Fruit fly (Drosophila melanogaster) whole organism, embryonic: Measurements from ENCODE around the gene CG13049.

Experiments
- Ada2b ChIP-seq: fragments of 200-800 bp; sonication (Bioruptor generic); IDR thresholded peaks from 2 replicates; pipeline ENCODE4 v1.3.6; 2022; ENCODE audit warnings: missing biosample characterization, missing genetic modification characterization
- Bgb ChIP-seq: fragments of 200-800 bp; sonication (Bioruptor generic); IDR thresholded peaks from 2 replicates; pipeline ENCODE4 v1.3.6; 2022; ENCODE audit warnings: missing biosample characterization, missing genetic modification characterization; ENCODE audit not compliant: partially characterized antibody
- CG10979 ChIP-seq: fragments of 200-800 bp; sonication (Bioruptor generic); optimal IDR thresholded peaks from 2 replicates; lab custom pipeline; 2018; ENCODE audit warnings: missing biosample characterization, mild to moderate bottlenecking, missing genetic modification characterization, moderate library complexity
- Dip3 ChIP-seq: fragments of 200-800 bp; sonication (Bioruptor generic); optimal IDR thresholded peaks from 3 replicates; lab custom pipeline; 2016; ENCODE audit warnings: missing biosample characterization, missing genetic modification characterization
- E2f1 ChIP-seq: fragments of 200-800 bp; sonication (Bioruptor generic); IDR thresholded peaks from 2 replicates; pipeline ENCODE4 v1.3.6; 2022; ENCODE audit warnings: missing biosample characterization, missing genetic modification characterization
- amos ChIP-seq: fragments of 200-800 bp; sonication (Bioruptor generic); IDR thresholded peaks from 2 replicates; pipeline ENCODE4 v1.3.6; 2022; ENCODE audit warnings: missing biosample characterization, missing genetic modification characterization; ENCODE audit not compliant: partially characterized antibody
- caup ChIP-seq: fragments of 200-800 bp; sonication (Bioruptor generic); optimal IDR thresholded peaks from 3 replicates; lab custom pipeline; 2017; ENCODE audit warnings: missing biosample characterization, mild to moderate bottlenecking, missing genetic modification characterization, moderate library complexity; ENCODE audit not compliant: severe bottlenecking
- slp2 ChIP-seq: fragments of 200-800 bp; sonication (Bioruptor generic); optimal IDR thresholded peaks from 2 replicates; lab custom pipeline; 2016; ENCODE audit warnings: missing biosample characterization, missing genetic modification characterization

DNA sequence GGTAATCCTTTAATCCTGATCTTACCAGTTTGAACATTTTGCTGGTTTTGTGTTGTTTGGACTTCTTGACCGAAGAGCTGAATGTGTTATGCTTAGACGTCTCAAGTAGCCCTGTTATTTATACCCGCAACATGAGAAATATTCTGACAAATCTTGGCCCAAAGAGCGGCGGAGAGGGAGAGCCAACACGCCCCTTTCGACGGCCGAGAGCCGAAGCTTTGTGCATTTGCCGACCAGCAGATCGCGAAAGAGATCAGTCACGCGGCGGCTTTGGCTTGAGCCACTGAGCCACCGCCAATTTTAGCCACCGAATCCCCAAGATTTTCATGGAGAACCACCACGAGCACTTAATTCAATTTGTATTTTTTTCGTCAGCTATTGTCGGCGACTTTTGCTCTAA lies 13.7 kb upstream of the CG13049 start, which contains the start of gene CG4962:
- no peak for TF ChIP-seq Bgb
- no peak for TF ChIP-seq caup (GFP tag; lab: Kevin White, UChicago)
- TF ChIP-seq Dip3 (GFP tag; lab: Kevin White, UChicago) = no peak
- no peak for TF ChIP-seq CG10979 (tag; lab: Kevin White, UChicago)
- no peak for TF ChIP-seq Ada2b
- no peak for TF ChIP-seq E2f1 (GFP tag; lab: Robert Waterston, UW)
- no peak for TF ChIP-seq amos (GFP tag; lab: Robert Waterston, UW)
- TF ChIP-seq slp2 (GFP tag; lab: Kevin White, UChicago) = no peak
